Worm (Caenorhabditis elegans) whole organism, L4 larva: ENCODE results near the gene daf-42.
A peak's percentile ranks its signal among the peaks of the same experiment; 100 is the strongest.

Source experiments
- F10B5.3 ChIP-seq: sonication (generic microtip); optimal IDR thresholded peaks from 2 replicates; lab custom pipeline; 2016; ENCODE audit warnings: mild to moderate bottlenecking, missing genetic modification characterization, missing compliant biosample characterization
- F37D6.2 ChIP-seq: sonication (generic microtip); optimal IDR thresholded peaks from 2 replicates; lab custom pipeline; 2016; ENCODE audit warnings: mild to moderate bottlenecking, missing genetic modification characterization, missing compliant biosample characterization
- Y48G9A.11 ChIP-seq: fragments of 200-800 bp; sonication (Bioruptor generic); IDR thresholded peaks from 2 replicates; pipeline ENCODE4 v1.3.6; 2022; ENCODE audit warnings: missing genetic modification reagents, missing genetic modification characterization, missing compliant biosample characterization
- aha-1 ChIP-seq: fragments of 150-350 bp; peaks from one replicate; lab custom pipeline; 2014; ENCODE audit warnings: missing biosample characterization, missing genetic modification characterization
- ceh-20 ChIP-seq: fragments of 200-800 bp; sonication (Bioruptor generic); IDR thresholded peaks from 2 replicates; pipeline ENCODE4 v1.3.6; 2022; ENCODE audit warnings: missing genetic modification reagents, missing genetic modification characterization, missing compliant biosample characterization
- ceh-28 ChIP-seq: fragments of 150-350 bp; optimal IDR thresholded peaks from 2 replicates; lab custom pipeline; 2014; ENCODE audit warnings: missing biosample characterization, missing genetic modification reagents, missing genetic modification characterization
- ceh-44 ChIP-seq: fragments of 200-800 bp; sonication (Bioruptor generic); IDR thresholded peaks from 2 replicates; pipeline ENCODE4 v1.3.6; 2022; ENCODE audit warnings: missing genetic modification reagents, missing genetic modification characterization, missing compliant biosample characterization
- ceh-62 ChIP-seq: sonication (generic microtip); optimal IDR thresholded peaks from 2 replicates; lab custom pipeline; 2017; ENCODE audit warnings: missing biosample characterization, missing genetic modification characterization
- daf-12 ChIP-seq: fragments of 150-350 bp; optimal IDR thresholded peaks from 2 replicates; lab custom pipeline; 2014; ENCODE audit warnings: missing biosample characterization, missing genetic modification reagents, missing genetic modification characterization
- daf-16 ChIP-seq, 3 experiments: sonication (generic microtip); optimal IDR thresholded peaks; 2 replicates each; lab custom pipeline; 2016 to 2017; ENCODE audit warnings: missing genetic modification characterization in 3 of 3, missing genetic modification reagents in 3 of 3, mild to moderate bottlenecking in 2 of 3, missing compliant biosample characterization in 2 of 3, missing biosample characterization in 1 of 3, moderate library complexity in 1 of 3
- dmd-6 ChIP-seq: fragments of 200-800 bp; sonication (Bioruptor generic); IDR thresholded peaks from 2 replicates; pipeline ENCODE4 v1.3.6; 2022; ENCODE audit warnings: missing genetic modification reagents, missing genetic modification characterization, missing compliant biosample characterization
- dve-1 ChIP-seq: sonication (generic microtip); optimal IDR thresholded peaks from 2 replicates; lab custom pipeline; 2017; ENCODE audit warnings: antibody characterized with exemption, mild to moderate bottlenecking, missing genetic modification characterization, missing compliant biosample characterization; ENCODE audit not compliant: insufficient read depth
- egl-27 ChIP-seq: sonication (generic microtip); optimal IDR thresholded peaks from 3 replicates; lab custom pipeline; 2017; ENCODE audit warnings: missing biosample characterization, missing genetic modification reagents, missing genetic modification characterization
- egl-43 ChIP-seq: fragments of 200-800 bp; sonication (Bioruptor generic); IDR thresholded peaks from 2 replicates; pipeline ENCODE4 v1.3.6; 2022; ENCODE audit warnings: missing genetic modification reagents, missing genetic modification characterization, missing compliant biosample characterization
- fkh-10 ChIP-seq: fragments of 150-350 bp; optimal IDR thresholded peaks from 2 replicates; lab custom pipeline; 2014; ENCODE audit warnings: missing biosample characterization, missing genetic modification reagents, missing genetic modification characterization
- hif-1 ChIP-seq, 2 experiments: sonication (generic microtip); optimal IDR thresholded peaks; 2 replicates each; lab custom pipeline; 2016 to 2017; ENCODE audit warnings: missing compliant biosample characterization in 2 of 2, missing genetic modification characterization in 2 of 2, missing genetic modification reagents in 2 of 2, missing genotype in 2 of 2, mild to moderate bottlenecking in 1 of 2
- lim-7 ChIP-seq: fragments of 200-800 bp; sonication (Bioruptor generic); IDR thresholded peaks from 2 replicates; pipeline ENCODE4 v1.3.6; 2022; ENCODE audit warnings: missing genetic modification characterization, missing compliant biosample characterization
- lin-13 ChIP-seq: fragments of 150-350 bp; optimal IDR thresholded peaks from 2 replicates; lab custom pipeline; 2014; ENCODE audit warnings: missing biosample characterization, missing genetic modification reagents, missing genetic modification characterization
- lin-38 ChIP-seq: fragments of 200-800 bp; sonication (Bioruptor generic); IDR thresholded peaks from 2 replicates; pipeline ENCODE4 v1.3.6; 2022; ENCODE audit warnings: missing genetic modification reagents, missing genetic modification characterization, missing compliant biosample characterization
- lin-39 ChIP-seq: fragments of 150-350 bp; optimal IDR thresholded peaks from 2 replicates; lab custom pipeline; 2014; ENCODE audit warnings: missing biosample characterization, missing genetic modification reagents, missing genetic modification characterization
- madf-5 ChIP-seq, 2 experiments: fragments of 200-800 bp; sonication (Bioruptor generic); IDR thresholded peaks; 2 replicates each; pipeline ENCODE4 v1.3.6; 2022; ENCODE audit warnings: missing compliant biosample characterization in 2 of 2, missing genetic modification characterization in 2 of 2
- mdl-1 ChIP-seq, 2 experiments: fragments of 150-350 bp in 1 of 2; sonication (generic microtip) in 1 of 2; optimal IDR thresholded peaks; 2 replicates each; lab custom pipeline; 2014 to 2017; ENCODE audit warnings: missing biosample characterization in 2 of 2, missing genetic modification characterization in 2 of 2
- nhr-102 ChIP-seq: sonication (generic microtip); optimal IDR thresholded peaks from 2 replicates; lab custom pipeline; 2016; ENCODE audit warnings: mild to moderate bottlenecking, missing genetic modification characterization, moderate library complexity, missing compliant biosample characterization
- nhr-11 ChIP-seq: fragments of 150-350 bp; optimal IDR thresholded peaks from 2 replicates; lab custom pipeline; 2014; ENCODE audit warnings: missing biosample characterization, missing genetic modification characterization
- nhr-42 ChIP-seq: fragments of 200-800 bp; sonication (Bioruptor generic); IDR thresholded peaks from 2 replicates; pipeline ENCODE4 v1.3.6; 2022; ENCODE audit warnings: missing genetic modification characterization, missing compliant biosample characterization
- nhr-48 ChIP-seq: sonication (generic microtip); optimal IDR thresholded peaks from 2 replicates; lab custom pipeline; 2016; ENCODE audit warnings: mild to moderate bottlenecking, missing genetic modification characterization, missing compliant biosample characterization
- nhr-77 ChIP-seq: fragments of 150-350 bp; optimal IDR thresholded peaks from 2 replicates; lab custom pipeline; 2014; ENCODE audit warnings: missing biosample characterization, missing genetic modification characterization
- pha-4 ChIP-seq, 2 experiments: fragments of 150-350 bp in 1 of 2; fragments of 200-800 bp in 1 of 2; sonication (Bioruptor generic) in 1 of 2; IDR thresholded peaks in 1 of 2; optimal IDR thresholded peaks in 1 of 2; 2 replicates each; pipeline versions ENCODE4 v1.3.6 to Lab custom; 2014 to 2022; ENCODE audit warnings: missing genetic modification characterization in 2 of 2, missing genetic modification reagents in 2 of 2, missing biosample characterization in 1 of 2, missing compliant biosample characterization in 1 of 2
- php-3 ChIP-seq: fragments of 200-800 bp; sonication (Bioruptor generic); IDR thresholded peaks from 2 replicates; pipeline ENCODE4 v1.3.6; 2022; ENCODE audit warnings: missing genetic modification reagents, missing genetic modification characterization, missing compliant biosample characterization
- spr-3 ChIP-seq: fragments of 200-800 bp; sonication (Bioruptor generic); optimal IDR thresholded peaks from 2 replicates; lab custom pipeline; 2018; ENCODE audit warnings: mild to moderate bottlenecking, missing genetic modification characterization, missing compliant biosample characterization
- tra-1 ChIP-seq: fragments of 200-800 bp; sonication (Bioruptor generic); IDR thresholded peaks from 2 replicates; pipeline ENCODE4 v1.3.6; 2022; ENCODE audit warnings: missing genetic modification reagents, missing genetic modification characterization, missing compliant biosample characterization
- unc-130 ChIP-seq: sonication (generic microtip); optimal IDR thresholded peaks from 2 replicates; lab custom pipeline; 2016; ENCODE audit warnings: missing genetic modification reagents, missing genetic modification characterization, missing compliant biosample characterization
- vab-7 ChIP-seq: fragments of 200-800 bp; sonication (Bioruptor generic); IDR thresholded peaks from 2 replicates; pipeline ENCODE4 v1.3.6; 2022; ENCODE audit warnings: missing genetic modification reagents, missing genetic modification characterization, missing compliant biosample characterization

Gene daf-42

ce11 chrIV:7308974-7309373 lies 37.7 kb downstream of the daf-42 start, which contains the start of gene F42C5.6:
TSS of gene F42C5.6 (minus strand) at chrIV:7309074.
- TF ChIP-seq lin-13 (GFP tag; lab: Kevin White, UChicago) (no peak), pha-4 (GFP tag; IDR thresholded peaks at IDR 0.05; lab: Robert Waterston, UW) (no peak), pha-4 (tag; optimal IDR thresholded peaks at IDR 0.05; lab: Kevin White, UChicago) (no peak), nhr-77 (tag; lab: Kevin White, UChicago) (no peak), daf-12 (tag; lab: Kevin White, UChicago) (no peak), ceh-44 (no peak), nhr-11 (no peak), lim-7 (GFP tag; lab: Robert Waterston, UW) (no peak), ceh-62 (no peak), Y48G9A.11 (GFP tag; lab: Robert Waterston, UW) (no peak), nhr-48 (tag; lab: Kevin White, UChicago) (no peak), dve-1 (tag; lab: Kevin White, UChicago) (no peak), egl-27 (no peak), hif-1 (tag; optimal IDR thresholded peaks at IDR 0.05; lab: Kevin White, UChicago) (no peak), mdl-1 (tag; optimal IDR thresholded peaks at IDR 0.05; lab: Kevin White, UChicago) (no peak)
- TF ChIP-seq, all 104 proteins: peak for 0

DNA sequence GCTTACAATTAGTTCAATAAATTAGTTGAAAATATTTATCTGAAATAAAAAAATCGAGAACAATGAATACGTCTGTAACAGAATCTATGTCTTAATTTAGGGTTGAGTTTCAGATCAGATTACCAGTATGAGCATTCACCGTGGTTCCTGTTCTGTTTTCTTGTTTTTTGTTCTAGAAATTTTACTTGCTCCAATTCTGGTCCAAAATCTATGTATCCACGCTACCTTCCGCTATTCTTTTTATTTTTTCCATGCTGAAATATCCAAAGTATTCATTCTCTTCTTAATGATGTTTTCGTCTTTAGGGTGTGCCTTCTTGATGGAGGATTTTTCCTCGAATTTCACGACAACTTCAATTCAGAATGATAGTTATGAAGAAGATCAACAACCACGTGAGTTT lies 41.3 kb downstream of the daf-42 start, which contains the start of gene npr-27:
Gene npr-27, plus strand, starts transcription at position 301 of the 400 bp plus-strand sequence.
- TF ChIP-seq unc-130 (GFP tag; lab: Kevin White, UChicago) (no peak), lin-38 (GFP tag; lab: Robert Waterston, UW) (no peak), daf-16 (GFP tag; optimal IDR thresholded peaks at IDR 0.05; lab: Kevin White, UChicago) (no peak), daf-16 (tag; optimal IDR thresholded peaks at IDR 0.05; lab: Kevin White, UChicago) (no peak), dmd-6 (GFP tag; lab: Robert Waterston, UW) (no peak), nhr-42 (GFP tag; lab: Robert Waterston, UW) (no peak), mdl-1 (tag; optimal IDR thresholded peaks at IDR 0.05; lab: Kevin White, UChicago) (no peak)
- TF ChIP-seq, all 104 proteins: peak for 0

DNA sequence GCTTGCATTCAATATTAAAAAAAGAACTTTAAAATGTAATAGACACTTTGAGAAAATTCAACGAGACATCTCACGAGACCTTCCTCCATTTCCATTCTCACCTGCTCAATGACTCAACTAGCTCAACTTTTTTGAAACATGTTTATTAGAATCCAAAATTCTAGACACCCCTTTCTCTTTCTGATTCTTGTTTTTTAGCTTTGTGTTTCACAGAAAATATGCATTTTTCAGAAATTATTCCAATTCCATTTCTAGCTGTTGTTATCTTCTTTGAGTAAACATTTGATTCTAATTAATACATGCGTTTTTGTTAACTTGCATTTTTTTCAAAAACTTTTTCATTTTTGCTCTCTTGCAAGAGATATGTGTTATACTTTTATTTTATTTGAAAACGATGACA lies 45.2 kb downstream of the daf-42 start:
- TF ChIP-seq nhr-102 (tag; lab: Kevin White, UChicago): no peak
- no peak for TF ChIP-seq ceh-28 (tag; lab: Kevin White, UChicago)
- no peak for TF ChIP-seq vab-7 (GFP tag; lab: Robert Waterston, UW)
- no peak for TF ChIP-seq lin-39 (tag; lab: Kevin White, UChicago)

- TF ChIP-seq ceh-62: no peak
- no peak for TF ChIP-seq tra-1 (GFP tag; lab: Robert Waterston, UW)
- TF ChIP-seq ceh-20 (GFP tag; lab: Robert Waterston, UW): no peak
- no peak for TF ChIP-seq F10B5.3 (tag; lab: Kevin White, UChicago)
- TF ChIP-seq spr-3: no peak
- no peak for TF ChIP-seq fkh-10 (GFP tag; lab: Kevin White, UChicago)
- TF ChIP-seq egl-43 (GFP tag; lab: Robert Waterston, UW): no peak
- TF ChIP-seq php-3: no peak
- no peak for TF ChIP-seq madf-5 (GFP tag; IDR thresholded peaks at IDR 0.05; lab: Robert Waterston, UW)
- no peak for TF ChIP-seq F37D6.2 (tag; lab: Kevin White, UChicago)
- no peak for TF ChIP-seq egl-27
These were observed 52.5 kb downstream of the daf-42 start, which contains the start of gene F42C5.5 for ce11 chrIV:7294121-7294520. TSS of gene F42C5.5 (minus strand) at chrIV:7294221.

ce11 chrIV:7291957-7292356 lies 54.7 kb downstream of the daf-42 start, which contains the start of gene F42C5.4:
TSS of gene F42C5.4 (minus strand) at chrIV:7292127.
- TF ChIP-seq aha-1 (tag; lab: Kevin White, UChicago) (peak; percentile 91), egl-43 (GFP tag; lab: Robert Waterston, UW) (no peak)
